Worm (Caenorhabditis elegans): ENCODE measurements around the gene F32E10.8.

Gene F32E10.8

DNA sequence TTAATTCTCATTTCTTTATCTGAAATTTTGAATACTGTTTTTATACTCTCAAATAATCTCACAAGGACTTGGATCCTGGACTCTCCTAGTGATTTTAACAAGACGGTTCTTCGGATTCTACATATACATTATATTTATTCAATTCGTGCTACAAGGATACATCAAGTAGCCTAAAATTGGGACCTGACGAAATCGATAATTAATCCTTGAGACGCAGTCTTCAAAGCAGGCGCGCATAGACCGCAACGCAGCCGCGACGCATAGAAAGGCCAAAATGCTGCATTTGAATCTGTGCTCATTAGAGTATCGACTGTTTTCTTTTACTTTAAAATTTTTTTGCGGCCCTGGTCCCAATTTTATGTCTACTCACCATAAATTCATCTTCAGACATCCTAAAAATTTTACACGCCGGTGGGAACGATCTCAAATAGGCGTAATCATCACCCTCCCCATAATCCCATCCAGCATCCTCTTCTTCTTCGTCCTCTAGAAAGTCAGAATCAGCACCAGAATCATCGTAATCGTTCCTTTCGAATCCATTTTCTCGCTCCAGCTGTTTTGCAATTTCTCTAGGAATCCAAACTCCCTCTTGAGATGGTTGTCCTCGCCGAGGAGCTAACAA is 7.9 kb downstream of the F32E10.8 start, which contains the start of gene cec-4:
TSS of gene cec-4 (plus strand) at position 572 of the 622 bp plus-strand sequence.
- TF ChIP-seq efl-1 (optimal IDR thresholded peaks at IDR 0.05) = peak in 1 of 2 experiments; percentile 15
- TF ChIP-seq efl-1 (GFP tag; optimal IDR thresholded peaks at IDR 0.05 in 1 of 2) = no peak
- TF ChIP-seq ceh-63 (GFP tag; optimal IDR thresholded peaks at IDR 0.05) = peak; percentile 8
- TF ChIP-seq aly-2 (tag; optimal IDR thresholded peaks at IDR 0.05) = no peak

DNA sequence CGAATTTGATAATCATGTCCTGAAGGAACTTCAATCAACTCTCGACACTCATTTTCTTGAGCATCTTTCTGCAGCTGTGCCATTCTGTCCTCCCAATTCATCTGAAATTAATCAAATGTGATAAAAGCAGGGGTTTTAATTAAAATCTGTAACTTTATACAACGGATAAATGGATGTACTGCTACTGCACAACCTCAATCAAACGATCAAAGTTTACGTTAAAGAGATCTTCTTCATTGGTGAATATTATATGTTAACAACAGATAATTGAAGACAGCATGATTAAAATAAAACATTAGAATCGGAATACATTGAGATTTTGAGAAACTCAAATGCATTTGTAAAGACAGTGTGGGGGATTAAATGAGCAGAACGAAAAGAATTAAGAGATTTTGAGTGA is 10.9 kb downstream of the F32E10.8 start, which contains the start of gene F32E10.5:
TSS of gene F32E10.5 (minus strand) at position 101 of the 400 bp plus-strand sequence.
- TF ChIP-seq sup-37 (GFP tag; optimal IDR thresholded peaks at IDR 0.05) = no peak
- TF ChIP-seq snpc-4 (tag; optimal IDR thresholded peaks at IDR 0.05) = no peak
- no peak for TF ChIP-seq lin-35 (GFP tag; optimal IDR thresholded peaks at IDR 0.05)
- no peak for TF ChIP-seq hlh-4 (tag; optimal IDR thresholded peaks at IDR 0.05)
- TF ChIP-seq skn-1 (tag; optimal IDR thresholded peaks at IDR 0.05) = no peak
- no peak for TF ChIP-seq unc-98 (GFP tag; IDR thresholded peaks at IDR 0.05)
- no peak for TF ChIP-seq blmp-1 (tag; optimal IDR thresholded peaks at IDR 0.05)
- TF ChIP-seq sptf-1 (tag; optimal IDR thresholded peaks at IDR 0.05) = no peak
- no peak for TF ChIP-seq ceh-90 (tag; optimal IDR thresholded peaks at IDR 0.05)
- TF ChIP-seq fkh-4 (tag; optimal IDR thresholded peaks at IDR 0.05; ENCODE audit: borderline replicate concordance) = no peak
- no peak for TF ChIP-seq nhr-85 (tag)
- TF ChIP-seq nhr-77 (tag; optimal IDR thresholded peaks at IDR 0.05) = no peak

DNA sequence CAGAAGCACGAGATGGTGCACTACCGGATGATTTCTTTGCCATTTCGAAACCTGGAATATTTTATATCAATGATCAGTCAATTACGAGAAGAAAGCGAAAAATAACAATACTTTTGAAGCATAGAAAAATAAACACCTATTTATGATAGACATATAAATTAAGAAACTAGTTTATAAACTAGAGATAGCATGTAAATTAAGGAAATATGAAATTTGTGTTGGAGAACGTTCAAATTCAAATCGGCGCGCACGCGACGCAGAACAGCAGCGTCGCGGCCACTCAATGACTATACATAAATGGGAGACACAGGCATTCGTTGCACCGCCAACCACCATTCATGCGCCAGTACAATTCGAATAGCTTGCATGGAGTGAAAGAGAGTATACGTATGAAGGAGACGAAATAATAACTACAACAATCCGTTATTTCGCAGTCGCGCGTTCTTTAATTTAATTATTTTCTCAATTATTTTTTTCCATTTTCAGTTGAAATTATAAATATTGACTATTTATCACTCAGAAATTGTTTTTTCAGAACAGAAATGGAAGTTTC is 12.7 kb downstream of the F32E10.8 start, which contains the start of the genes cec-5 and nol-10:
TSS of gene cec-5 (minus strand) at position 51 of the 553 bp plus-strand sequence.
TSS of gene nol-10 (plus strand) at position 536 of the 553 bp plus-strand sequence.
- TF ChIP-seq lir-3 (tag; optimal IDR thresholded peaks at IDR 0.05; ENCODE audit: poor library complexity) (peak; percentile 23), lin-35 (GFP tag; optimal IDR thresholded peaks at IDR 0.05) (peak; percentile 78 to 87), ceh-90 (tag; optimal IDR thresholded peaks at IDR 0.05) (no peak), sptf-1 (tag; optimal IDR thresholded peaks at IDR 0.05) (no peak), dpl-1 (GFP tag; optimal IDR thresholded peaks at IDR 0.05) (peak; percentile 67 to 80 (median 74)), nhr-28 (tag; optimal IDR thresholded peaks at IDR 0.05) (no peak), pag-3 (tag; optimal IDR thresholded peaks at IDR 0.05; ENCODE audit: borderline replicate concordance, insufficient read depth) (no peak), xbp-1 (tag; optimal IDR thresholded peaks at IDR 0.05) (peak; percentile 71), pax-3 (tag; optimal IDR thresholded peaks at IDR 0.05) (no peak), ceh-88 (GFP tag; IDR thresholded peaks at IDR 0.05) (no peak), hpl-2 (GFP tag; optimal IDR thresholded peaks at IDR 0.05) (no peak), fkh-4 (tag; optimal IDR thresholded peaks at IDR 0.05; ENCODE audit: borderline replicate concordance) (no peak), lin-13 (GFP tag; optimal IDR thresholded peaks at IDR 0.05) (peak; percentile 73), efl-3 (GFP tag; optimal IDR thresholded peaks at IDR 0.05) (no peak), alr-1 (tag; optimal IDR thresholded peaks at IDR 0.05; ENCODE audit: borderline replicate concordance) (no peak), ztf-4 (tag; optimal IDR thresholded peaks at IDR 0.05) (peak; percentile 22), zag-1 (tag; optimal IDR thresholded peaks at IDR 0.05) (peak; percentile 38), hlh-4 (tag; optimal IDR thresholded peaks at IDR 0.05) (no peak), nhr-85 (tag) (no peak), efl-1 (optimal IDR thresholded peaks at IDR 0.05) (peak; percentile 78 to 81), efl-1 (GFP tag; optimal IDR thresholded peaks at IDR 0.05 in 1 of 2) (peak; percentile 75 to 96), ztf-11 (tag; optimal IDR thresholded peaks at IDR 0.05) (peak in 1 of 2 experiments; percentile 29), jun-1 (tag; optimal IDR thresholded peaks at IDR 0.05) (no peak), nhr-12 (tag; optimal IDR thresholded peaks at IDR 0.05) (no peak), nhr-11 (tag; optimal IDR thresholded peaks at IDR 0.05) (no peak), dsc-1 (tag; optimal IDR thresholded peaks at IDR 0.05) (peak; percentile 43), mab-9 (GFP tag; IDR thresholded peaks at IDR 0.05) (no peak), ets-5 (GFP tag; IDR thresholded peaks at IDR 0.05) (no peak), ces-1 (GFP tag; optimal IDR thresholded peaks at IDR 0.05) (no peak), unc-62 (GFP tag; optimal IDR thresholded peaks at IDR 0.05) (no peak), vab-15 (tag; optimal IDR thresholded peaks at IDR 0.05) (no peak), mdl-1 (tag; optimal IDR thresholded peaks at IDR 0.05) (peak in 1 of 2 experiments; percentile 68), ceh-82 (tag; optimal IDR thresholded peaks at IDR 0.05) (peak; percentile 12 to 66 (median 54)), aha-1 (tag; optimal IDR thresholded peaks at IDR 0.05) (no peak), lin-14 (GFP tag; optimal IDR thresholded peaks at IDR 0.05) (peak; percentile 91), lsy-2 (tag; optimal IDR thresholded peaks at IDR 0.05) (peak; percentile 72 to 86), isw-1 (GFP tag; IDR thresholded peaks at IDR 0.05) (peak; percentile 47; the same call in 1 of the 2 replicates), pqm-1 (tag; optimal IDR thresholded peaks at IDR 0.05) (no peak), irx-1 (tag; optimal IDR thresholded peaks at IDR 0.05) (peak; percentile 12)

Measured in whole organism, L1 larva.